Worm (Caenorhabditis elegans) whole organism, L2 larva: ENCODE measurements around the gene cyp-34A1.

Source experiments
- R02D3.7 ChIP-seq: fragments of 150-350 bp; optimal IDR thresholded peaks from 2 replicates; lab custom pipeline; 2014; ENCODE audit warnings: missing biosample characterization, missing genetic modification characterization
- ama-1 ChIP-seq: fragments of 150-350 bp; optimal IDR thresholded peaks from 2 replicates; lab custom pipeline; 2018; ENCODE audit warnings: inconsistent platforms
- ceh-16 ChIP-seq: fragments of 150-350 bp; optimal IDR thresholded peaks from 2 replicates; lab custom pipeline; 2014; ENCODE audit warnings: missing biosample characterization, missing genetic modification characterization
- dmd-4 ChIP-seq: sonication (generic microtip); optimal IDR thresholded peaks from 2 replicates; lab custom pipeline; 2017; ENCODE audit warnings: missing biosample characterization, missing genetic modification characterization
- elt-3 ChIP-seq: sonication (generic microtip); optimal IDR thresholded peaks from 2 replicates; lab custom pipeline; 2017; ENCODE audit warnings: missing biosample characterization, missing genetic modification characterization
- lin-39 ChIP-seq: fragments of 150-350 bp; optimal IDR thresholded peaks from 2 replicates; lab custom pipeline; 2014; ENCODE audit warnings: missing biosample characterization, missing genetic modification reagents, missing genetic modification characterization
- mbf-1 ChIP-seq: sonication (generic microtip); optimal IDR thresholded peaks from 2 replicates; lab custom pipeline; 2017; ENCODE audit warnings: missing biosample characterization, missing genetic modification characterization
- nhr-237 ChIP-seq: fragments of 150-350 bp; optimal IDR thresholded peaks from 2 replicates; lab custom pipeline; 2014; ENCODE audit warnings: missing biosample characterization, missing genetic modification characterization
- nhr-6 ChIP-seq: fragments of 150-350 bp; optimal IDR thresholded peaks from 2 replicates; lab custom pipeline; 2014; ENCODE audit warnings: missing biosample characterization, missing genetic modification characterization
- unc-62 ChIP-seq: fragments of 150-350 bp; optimal IDR thresholded peaks from 2 replicates; lab custom pipeline; 2014; ENCODE audit warnings: missing biosample characterization, missing genetic modification reagents, missing genetic modification characterization
- ztf-4 ChIP-seq: fragments of 150-350 bp; optimal IDR thresholded peaks from 2 replicates; lab custom pipeline; 2014; ENCODE audit warnings: missing biosample characterization, missing genetic modification characterization

- TF ChIP-seq ama-1 (no peak), lin-39 (tag; lab: Kevin White, UChicago) (no peak), mbf-1 (no peak), unc-62 (GFP tag; lab: Kevin White, UChicago) (no peak), ceh-16 (tag; lab: Kevin White, UChicago) (no peak), ztf-4 (no peak), elt-3 (no peak), R02D3.7 (tag; lab: Kevin White, UChicago) (no peak), nhr-237 (tag; lab: Kevin White, UChicago) (no peak), nhr-6 (tag; lab: Kevin White, UChicago) (no peak), dmd-4 (tag; lab: Kevin White, UChicago) (no peak)
Observed at ce11 chrV:15281279-15281949, 6.3 kb downstream of the cyp-34A1 start, which contains the start of the genes srw-19 and srx-51.
